Worm (Caenorhabditis elegans) whole organism, late embryonic: ENCODE results near the gene H35N09.2.
A peak's percentile ranks its signal among the peaks of the same experiment; 100 is the strongest.

ENCODE experiments used
- C08G9.2 ChIP-seq: sonication (generic microtip); optimal IDR thresholded peaks from 2 replicates; lab custom pipeline; 2016; ENCODE audit warnings: mild to moderate bottlenecking, missing genetic modification characterization, moderate library complexity, missing compliant biosample characterization
- C38D4.7 ChIP-seq: fragments of 200-800 bp; sonication (Bioruptor generic); optimal IDR thresholded peaks from 2 replicates; lab custom pipeline; 2018; ENCODE audit warnings: mild to moderate bottlenecking, missing genetic modification characterization, moderate library complexity, missing compliant biosample characterization
- F13H6.1 ChIP-seq: sonication (generic microtip); optimal IDR thresholded peaks from 2 replicates; lab custom pipeline; 2016; ENCODE audit warnings: missing genetic modification characterization, missing compliant biosample characterization
- K02D7.2 ChIP-seq: sonication (generic microtip); optimal IDR thresholded peaks from 2 replicates; lab custom pipeline; 2017; ENCODE audit warnings: mild to moderate bottlenecking, missing genetic modification characterization, missing compliant biosample characterization
- Y22D7AL.16 ChIP-seq: sonication (generic microtip); optimal IDR thresholded peaks from 2 replicates; lab custom pipeline; 2016; ENCODE audit warnings: missing genetic modification characterization, missing compliant biosample characterization
- ahr-1 ChIP-seq: sonication (generic microtip); optimal IDR thresholded peaks from 2 replicates; lab custom pipeline; 2016; ENCODE audit warnings: missing genetic modification characterization, missing compliant biosample characterization
- ceh-19 ChIP-seq: fragments of 200-800 bp; sonication (Bioruptor generic); optimal IDR thresholded peaks from 2 replicates; lab custom pipeline; 2018; ENCODE audit warnings: mild to moderate bottlenecking, missing genetic modification characterization, missing compliant biosample characterization
- ceh-22 ChIP-seq: sonication (generic microtip); optimal IDR thresholded peaks from 2 replicates; lab custom pipeline; 2017; ENCODE audit warnings: missing biosample characterization, missing genetic modification characterization
- ceh-24 ChIP-seq: sonication (generic microtip); optimal IDR thresholded peaks from 2 replicates; lab custom pipeline; 2016; ENCODE audit warnings: mild to moderate bottlenecking, missing genetic modification characterization, missing compliant biosample characterization
- ceh-31 ChIP-seq: sonication (generic microtip); optimal IDR thresholded peaks from 2 replicates; lab custom pipeline; 2016; ENCODE audit warnings: missing genetic modification characterization, missing compliant biosample characterization
- ceh-34 ChIP-seq: sonication (generic microtip); optimal IDR thresholded peaks from 2 replicates; lab custom pipeline; 2016; ENCODE audit warnings: mild to moderate bottlenecking, missing genetic modification characterization, missing compliant biosample characterization
- ceh-45 ChIP-seq: fragments of 200-800 bp; sonication (Bioruptor generic); IDR thresholded peaks from 2 replicates; pipeline ENCODE4 v1.3.6; 2022; ENCODE audit warnings: missing genetic modification reagents, missing genetic modification characterization, missing compliant biosample characterization
- ceh-48 ChIP-seq: sonication (generic microtip); optimal IDR thresholded peaks from 2 replicates; lab custom pipeline; 2016; ENCODE audit warnings: missing genetic modification characterization, inconsistent platforms, missing compliant biosample characterization
- che-1 ChIP-seq: sonication (generic microtip); optimal IDR thresholded peaks from 2 replicates; lab custom pipeline; 2016; ENCODE audit warnings: mild to moderate bottlenecking, missing genetic modification characterization, missing compliant biosample characterization
- dmd-4 ChIP-seq: sonication (generic microtip); optimal IDR thresholded peaks from 2 replicates; lab custom pipeline; 2016; ENCODE audit warnings: borderline replicate concordance, missing genetic modification characterization, missing compliant biosample characterization
- dve-1 ChIP-seq: sonication (generic microtip); optimal IDR thresholded peaks from 2 replicates; lab custom pipeline; 2017; ENCODE audit warnings: antibody characterized with exemption, mild to moderate bottlenecking, missing genetic modification characterization, missing compliant biosample characterization
- elt-2 ChIP-seq: sonication (generic microtip); optimal IDR thresholded peaks from 2 replicates; lab custom pipeline; 2016; ENCODE audit warnings: missing genetic modification reagents, missing genetic modification characterization, missing compliant biosample characterization
- fkh-10 ChIP-seq: fragments of 150-350 bp; optimal IDR thresholded peaks from 2 replicates; lab custom pipeline; 2014; ENCODE audit warnings: missing biosample characterization, missing genetic modification reagents, missing genetic modification characterization
- fkh-6 ChIP-seq: sonication (generic microtip); optimal IDR thresholded peaks from 2 replicates; lab custom pipeline; 2016; ENCODE audit warnings: missing genetic modification characterization, missing compliant biosample characterization
- hlh-13 ChIP-seq: fragments of 200-800 bp; sonication (Bioruptor generic); optimal IDR thresholded peaks from 2 replicates; lab custom pipeline; 2018; ENCODE audit warnings: mild to moderate bottlenecking, missing genetic modification characterization, missing compliant biosample characterization
- hlh-15 ChIP-seq: sonication (generic microtip); optimal IDR thresholded peaks from 2 replicates; lab custom pipeline; 2016; ENCODE audit warnings: missing genetic modification characterization, missing compliant biosample characterization
- hlh-30 ChIP-seq: sonication (generic microtip); optimal IDR thresholded peaks from 2 replicates; lab custom pipeline; 2017; ENCODE audit warnings: antibody characterized with exemption, missing genetic modification characterization, missing compliant biosample characterization; ENCODE audit not compliant: insufficient read depth
- madf-2 ChIP-seq: sonication (generic microtip); optimal IDR thresholded peaks from 2 replicates; lab custom pipeline; 2017; ENCODE audit warnings: missing genetic modification characterization, missing compliant biosample characterization
- nhr-11 ChIP-seq: fragments of 150-350 bp; optimal IDR thresholded peaks from 2 replicates; lab custom pipeline; 2014; ENCODE audit warnings: missing biosample characterization, missing genetic modification characterization
- odd-2 ChIP-seq: sonication (generic microtip); optimal IDR thresholded peaks from 2 replicates; lab custom pipeline; 2017; ENCODE audit warnings: antibody characterized with exemption, mild to moderate bottlenecking, missing genetic modification characterization, missing compliant biosample characterization
- pat-9 ChIP-seq: fragments of 200-800 bp; sonication (Bioruptor generic); optimal IDR thresholded peaks from 2 replicates; lab custom pipeline; 2018; ENCODE audit warnings: mild to moderate bottlenecking, missing genetic modification characterization, moderate library complexity, missing compliant biosample characterization
- pax-1 ChIP-seq: fragments of 150-350 bp; optimal IDR thresholded peaks from 2 replicates; lab custom pipeline; 2014; ENCODE audit warnings: missing biosample characterization, missing genetic modification characterization
- pha-2 ChIP-seq: sonication (generic microtip); optimal IDR thresholded peaks from 2 replicates; lab custom pipeline; 2017; ENCODE audit warnings: mild to moderate bottlenecking, missing genetic modification characterization, missing compliant biosample characterization
- pha-4 ChIP-seq: fragments of 150-350 bp; optimal IDR thresholded peaks from 2 replicates; lab custom pipeline; 2018; ENCODE audit warnings: missing biosample characterization, missing genetic modification reagents, missing genetic modification characterization
- pqm-1 ChIP-seq: sonication (generic microtip); optimal IDR thresholded peaks from 2 replicates; lab custom pipeline; 2016; ENCODE audit warnings: missing genetic modification characterization, missing compliant biosample characterization
- ref-2 ChIP-seq: sonication (generic microtip); optimal IDR thresholded peaks from 2 replicates; lab custom pipeline; 2016; ENCODE audit warnings: missing genetic modification characterization, missing compliant biosample characterization
- sdc-2 ChIP-seq: sonication (generic microtip); optimal IDR thresholded peaks from 2 replicates; lab custom pipeline; 2016; ENCODE audit warnings: missing genotype, missing genetic modification characterization, missing compliant biosample characterization
- sox-2 ChIP-seq: fragments of 200-800 bp; sonication (Bioruptor generic); IDR thresholded peaks from 2 replicates; pipeline ENCODE4 v1.3.6; 2022; ENCODE audit warnings: missing genetic modification reagents, missing genetic modification characterization, missing compliant biosample characterization
- sox-4 ChIP-seq: sonication (generic microtip); optimal IDR thresholded peaks from 2 replicates; lab custom pipeline; 2017; ENCODE audit warnings: mild to moderate bottlenecking, missing genetic modification characterization, inconsistent platforms, missing compliant biosample characterization
- syd-9 ChIP-seq: sonication (generic microtip); optimal IDR thresholded peaks from 2 replicates; lab custom pipeline; 2016; ENCODE audit warnings: mild to moderate bottlenecking, missing genetic modification characterization, moderate library complexity, missing compliant biosample characterization
- tbx-2 ChIP-seq: sonication (generic microtip); optimal IDR thresholded peaks from 2 replicates; lab custom pipeline; 2016; ENCODE audit warnings: missing genetic modification characterization, missing compliant biosample characterization
- tbx-7 ChIP-seq: sonication (generic microtip); optimal IDR thresholded peaks from 2 replicates; lab custom pipeline; 2016; ENCODE audit warnings: missing genotype, missing genetic modification characterization, missing compliant biosample characterization
- ttx-3 ChIP-seq: sonication (generic microtip); optimal IDR thresholded peaks from 2 replicates; lab custom pipeline; 2016; ENCODE audit warnings: missing genetic modification reagents, missing genetic modification characterization, missing compliant biosample characterization
- unc-3 ChIP-seq, 2 experiments: fragments of 200-800 bp in 1 of 2; sonication (Bioruptor generic) in 1 of 2; sonication (generic microtip) in 1 of 2; conservative IDR thresholded peaks in 1 of 2; optimal IDR thresholded peaks in 1 of 2; 2 replicates each; pipeline versions ENCODE4 v1.3.6 to Lab custom; 2016 to 2022; ENCODE audit warnings: missing compliant biosample characterization in 2 of 2, missing genetic modification characterization in 2 of 2, missing genetic modification reagents in 1 of 2
- unc-42 ChIP-seq: sonication (generic microtip); optimal IDR thresholded peaks from 2 replicates; lab custom pipeline; 2016; ENCODE audit warnings: missing genotype, missing genetic modification characterization, missing compliant biosample characterization
- unc-55 ChIP-seq: sonication (generic microtip); optimal IDR thresholded peaks from 2 replicates; lab custom pipeline; 2017; ENCODE audit warnings: missing biosample characterization, missing genetic modification reagents, missing genetic modification characterization
- zip-5 ChIP-seq: sonication (generic microtip); optimal IDR thresholded peaks from 2 replicates; lab custom pipeline; 2016; ENCODE audit warnings: missing genetic modification characterization, missing compliant biosample characterization
- ztf-16 ChIP-seq: sonication (generic microtip); optimal IDR thresholded peaks from 2 replicates; lab custom pipeline; 2017; ENCODE audit warnings: missing genetic modification characterization, missing compliant biosample characterization

Gene H35N09.2

ce11 chrX:8564451-8564795, 40.4 kb downstream of the H35N09.2 start:
- TF ChIP-seq dve-1 (peak; percentile 9), pax-1 (peak; percentile 37), pqm-1 (tag; lab: Kevin White, UChicago) (no peak)

- TF ChIP-seq ttx-3 (no peak), ceh-45 (no peak), pat-9 (tag; lab: Kevin White, UChicago) (no peak), odd-2 (no peak), K02D7.2 (tag; lab: Kevin White, UChicago) (no peak), Y22D7AL.16 (tag; lab: Kevin White, UChicago) (no peak), ceh-31 (tag; lab: Kevin White, UChicago) (no peak), F13H6.1 (tag; lab: Kevin White, UChicago) (no peak), ref-2 (tag; lab: Kevin White, UChicago) (no peak), nhr-11 (tag; lab: Kevin White, UChicago) (no peak), fkh-6 (tag; lab: Kevin White, UChicago) (no peak), hlh-13 (GFP tag; lab: Kevin White, UChicago) (no peak), unc-42 (tag; lab: Kevin White, UChicago) (no peak), elt-2 (tag; lab: Kevin White, UChicago) (no peak), pha-4 (tag; lab: Kevin White, UChicago) (no peak), zip-5 (tag; lab: Kevin White, UChicago) (no peak), ahr-1 (tag; lab: Kevin White, UChicago) (no peak), pax-1 (no peak), madf-2 (tag; lab: Kevin White, UChicago) (no peak)
- TF ChIP-seq, all 69 proteins: peak for 0
Observed at ce11 chrX:8563663-8564450, 41.0 kb downstream of the H35N09.2 start.

- TF ChIP-seq sox-4 (tag; lab: Kevin White, UChicago) (no peak), unc-55 (GFP tag; lab: Kevin White, UChicago) (no peak), hlh-15 (no peak), C38D4.7 (GFP tag; lab: Kevin White, UChicago) (no peak), hlh-13 (GFP tag; lab: Kevin White, UChicago) (no peak), zip-5 (tag; lab: Kevin White, UChicago) (no peak), tbx-7 (no peak), fkh-10 (no peak), ceh-19 (no peak)
Observed at ce11 chrX:8562586-8562985, 42.3 kb downstream of the H35N09.2 start.

ce11 chrX:8556614-8557196, 48.2 kb downstream of the H35N09.2 start, which contains the start of gene utx-1:
Gene utx-1, plus strand, starts transcription at chrX:8557146.
- TF ChIP-seq ceh-24 (tag; lab: Kevin White, UChicago) (no peak), hlh-13 (GFP tag; lab: Kevin White, UChicago) (no peak), C38D4.7 (GFP tag; lab: Kevin White, UChicago) (no peak), tbx-2 (peak; percentile 43), tbx-7 (no peak), sox-2 (no peak), ceh-45 (no peak), syd-9 (tag; lab: Kevin White, UChicago) (no peak), pat-9 (tag; lab: Kevin White, UChicago) (no peak), ztf-16 (tag; lab: Kevin White, UChicago) (peak; percentile 19), C08G9.2 (no peak), fkh-6 (tag; lab: Kevin White, UChicago) (peak; percentile 17), dmd-4 (tag; lab: Kevin White, UChicago) (no peak), ceh-22 (no peak), ceh-34 (peak; percentile 44), hlh-30 (tag; lab: Kevin White, UChicago) (peak; percentile 35), ttx-3 (no peak), unc-55 (GFP tag; lab: Kevin White, UChicago) (peak; percentile 24), pha-4 (tag; lab: Kevin White, UChicago) (no peak), dve-1 (no peak), ceh-48 (tag; lab: Kevin White, UChicago) (peak; percentile 39), pha-2 (tag; lab: Kevin White, UChicago) (no peak), ahr-1 (tag; lab: Kevin White, UChicago) (no peak), elt-2 (tag; lab: Kevin White, UChicago) (peak; percentile 13), unc-3 (GFP tag; conservative IDR thresholded peaks at IDR 0.05; lab: Robert Waterston, UW) (no peak), unc-3 (tag; optimal IDR thresholded peaks at IDR 0.05; lab: Kevin White, UChicago) (no peak), che-1 (tag; lab: Kevin White, UChicago) (no peak), sox-4 (tag; lab: Kevin White, UChicago) (no peak), sdc-2 (tag; lab: Kevin White, UChicago) (peak; percentile 68)
